Worm (Caenorhabditis elegans) whole organism, dauer: ENCODE data around the gene K11D9.3.

ENCODE experiments used
- unc-62 ChIP-seq: sonication (generic microtip); optimal IDR thresholded peaks from 2 replicates; lab custom pipeline; 2017; ENCODE audit warnings: missing biosample characterization, missing genetic modification reagents, missing genetic modification characterization

K11D9.3 gene

ce11 chrIII:10802032-10802431 lies at the start of gene K11D9.3:
Gene K11D9.3 (minus strand): TSS chrIII:10802212.
- no peak for TF ChIP-seq unc-62 (GFP tag; lab: Kevin White, UChicago)

- TF ChIP-seq unc-62 (GFP tag; lab: Kevin White, UChicago): no peak
These were observed 46.8 kb upstream of the K11D9.3 start, which contains the start of the genes fbxb-85 and hex-3 for ce11 chrIII:10848858-10849257. Gene fbxb-85 (minus strand): TSS chrIII:10848963. Gene hex-3 (plus strand): TSS chrIII:10849222.

- no peak for TF ChIP-seq unc-62 (GFP tag; lab: Kevin White, UChicago)
These were observed 42.9 kb upstream of the K11D9.3 start, which contains the start of gene pde-12 for ce11 chrIII:10844873-10845272. Gene pde-12 (minus strand): TSS chrIII:10845020.

DNA sequence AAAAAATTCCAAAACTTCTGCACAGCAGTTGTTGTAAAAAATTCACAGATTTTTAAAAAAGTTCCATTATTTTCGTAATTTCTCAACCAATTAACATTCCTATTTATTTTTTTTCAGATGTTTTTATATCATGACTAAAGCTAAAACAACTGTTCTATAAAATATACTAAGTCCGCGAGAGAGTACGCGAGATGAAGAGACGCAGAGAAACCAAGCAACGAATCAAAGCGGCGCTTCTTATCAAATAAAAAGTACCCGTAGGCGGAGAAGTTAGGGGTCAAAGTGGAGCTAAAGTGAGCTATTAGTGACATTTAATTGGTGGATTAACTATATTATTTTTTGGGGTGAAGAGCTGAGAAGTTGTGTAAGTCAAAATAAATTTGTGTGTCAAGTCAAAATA lies 30.6 kb upstream of the K11D9.3 start, which contains the start of gene sbsp-1:
sbsp-1 (plus strand) TSS at position 301 of the 400 bp plus-strand sequence.
- TF ChIP-seq unc-62 (GFP tag; lab: Kevin White, UChicago): no peak

- TF ChIP-seq unc-62 (GFP tag; lab: Kevin White, UChicago): no peak
These were observed 29.5 kb upstream of the K11D9.3 start for ce11 chrIII:10831483-10831882.

ce11 chrIII:10825088-10825487 lies 23.1 kb upstream of the K11D9.3 start:
- TF ChIP-seq unc-62 (GFP tag; lab: Kevin White, UChicago): no peak

- no peak for TF ChIP-seq unc-62 (GFP tag; lab: Kevin White, UChicago)
These were observed 22.2 kb upstream of the K11D9.3 start for ce11 chrIII:10824206-10824605.

ce11 chrIII:10822494-10823113 lies 20.6 kb upstream of the K11D9.3 start:
- no peak for TF ChIP-seq unc-62 (GFP tag; lab: Kevin White, UChicago)

- TF ChIP-seq unc-62 (GFP tag; lab: Kevin White, UChicago): no peak
These were observed 18.7 kb upstream of the K11D9.3 start for ce11 chrIII:10820592-10821242.

ce11 chrIII:10819778-10820177 lies 17.8 kb upstream of the K11D9.3 start:
- TF ChIP-seq unc-62 (GFP tag; lab: Kevin White, UChicago): no peak

DNA sequence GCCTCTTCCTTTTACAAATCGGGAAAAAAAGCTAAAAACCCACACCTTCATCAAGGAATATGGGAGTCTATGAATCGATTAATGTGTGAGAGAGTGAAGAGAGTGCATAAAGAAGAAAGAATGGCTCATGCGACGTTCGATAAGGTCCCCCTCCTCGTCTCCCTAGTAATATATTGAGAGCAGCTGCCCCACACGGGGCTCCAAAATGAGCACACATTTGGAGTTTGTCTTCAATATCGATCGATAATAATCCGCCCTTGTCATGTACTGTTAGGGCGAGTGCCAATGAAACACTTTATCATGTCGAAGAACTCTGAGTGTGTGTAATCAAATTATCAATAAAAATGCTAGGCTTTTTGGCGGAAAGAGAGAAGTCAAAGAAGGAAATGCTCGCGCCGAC lies 17.2 kb upstream of the K11D9.3 start:
- TF ChIP-seq unc-62 (GFP tag; lab: Kevin White, UChicago): no peak

- no peak for TF ChIP-seq unc-62 (GFP tag; lab: Kevin White, UChicago)
These were observed 16.4 kb upstream of the K11D9.3 start for ce11 chrIII:10818364-10818763.

ce11 chrIII:10816800-10817418 lies 14.9 kb upstream of the K11D9.3 start, which contains the start of gene sca-1:
Gene sca-1 (minus strand): TSS chrIII:10816850.
- no peak for TF ChIP-seq unc-62 (GFP tag; lab: Kevin White, UChicago)

ce11 chrIII:10816045-10816444 lies 14.0 kb upstream of the K11D9.3 start:
- TF ChIP-seq unc-62 (GFP tag; lab: Kevin White, UChicago): no peak

DNA sequence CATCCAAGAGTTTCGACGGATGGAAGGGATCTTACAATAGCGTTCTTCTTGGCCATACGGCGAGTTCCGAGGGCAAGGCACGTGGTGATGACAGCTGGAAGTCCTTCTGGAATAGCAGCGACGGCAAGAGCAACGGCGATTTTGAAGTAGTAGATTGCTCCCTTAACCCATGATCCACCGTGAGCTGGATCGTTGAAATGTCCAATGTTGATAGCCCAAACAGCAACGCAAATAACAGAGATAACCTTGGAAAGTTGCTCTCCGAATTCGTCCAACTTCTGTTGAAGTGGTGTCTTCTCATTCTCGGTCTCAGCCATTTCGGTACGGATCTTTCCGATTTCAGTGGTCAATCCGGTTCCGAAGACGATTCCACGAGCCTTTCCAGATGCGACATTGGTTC lies 13.2 kb upstream of the K11D9.3 start:
- TF ChIP-seq unc-62 (GFP tag; lab: Kevin White, UChicago): no peak

DNA sequence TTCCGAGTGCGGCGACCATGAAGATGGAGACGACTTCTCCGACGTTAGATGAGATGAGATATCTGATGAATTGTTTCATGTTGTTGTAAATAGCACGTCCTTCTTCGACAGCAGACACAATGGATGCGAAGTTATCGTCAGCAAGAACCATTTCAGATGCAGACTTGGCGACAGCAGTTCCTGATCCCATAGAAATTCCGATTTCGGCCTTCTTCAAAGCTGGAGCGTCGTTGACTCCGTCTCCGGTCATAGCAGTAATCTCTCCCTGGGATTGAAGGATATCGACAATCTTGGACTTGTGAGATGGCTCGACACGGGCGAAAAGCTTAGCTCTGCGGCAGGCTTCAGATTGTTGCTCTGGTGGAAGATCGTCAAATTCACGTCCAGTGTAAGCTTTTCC lies 11.9 kb upstream of the K11D9.3 start:
- TF ChIP-seq unc-62 (GFP tag; lab: Kevin White, UChicago): no peak
